Fruit fly (Drosophila melanogaster) whole organism, wandering third instar larva: ENCODE results near the gene SMC6.

ENCODE experiments used
- CrebA ChIP-seq: fragments of 200-800 bp; sonication (Bioruptor generic); optimal IDR thresholded peaks from 2 replicates; lab custom pipeline; 2016; ENCODE audit warnings: missing biosample characterization, mild to moderate bottlenecking, missing genetic modification characterization, borderline replicate concordance
- Dfd ChIP-seq: fragments of >200 bp; optimal IDR thresholded peaks from 2 replicates; lab custom pipeline; 2017; ENCODE audit warnings: missing biosample characterization, missing genetic modification characterization
- GATAd ChIP-seq: sonication (Bioruptor generic); optimal IDR thresholded peaks from 2 replicates; lab custom pipeline; 2016; ENCODE audit warnings: missing biosample characterization, missing genetic modification characterization
- N ChIP-seq: fragments of >200 bp; optimal IDR thresholded peaks from 2 replicates; lab custom pipeline; 2018; ENCODE audit warnings: missing biosample characterization, missing external identifiers, missing genetic modification characterization
- OdsH ChIP-seq: fragments of 200-800 bp; sonication (Bioruptor generic); optimal IDR thresholded peaks from 2 replicates; lab custom pipeline; 2016; ENCODE audit warnings: missing biosample characterization, mild to moderate bottlenecking, missing genetic modification characterization
- br ChIP-seq: fragments of 200-800 bp; sonication (Bioruptor generic); optimal IDR thresholded peaks from 2 replicates; lab custom pipeline; 2016; ENCODE audit warnings: missing biosample characterization, missing genetic modification characterization
- dmrt93B ChIP-seq: fragments of 200-800 bp; sonication (Bioruptor generic); optimal IDR thresholded peaks from 2 replicates; lab custom pipeline; 2018; ENCODE audit warnings: missing biosample characterization, mild to moderate bottlenecking, missing genetic modification characterization
- lola ChIP-seq: fragments of >200 bp; optimal IDR thresholded peaks from 2 replicates; lab custom pipeline; 2017; ENCODE audit warnings: missing biosample characterization, missing genetic modification characterization

DNA sequence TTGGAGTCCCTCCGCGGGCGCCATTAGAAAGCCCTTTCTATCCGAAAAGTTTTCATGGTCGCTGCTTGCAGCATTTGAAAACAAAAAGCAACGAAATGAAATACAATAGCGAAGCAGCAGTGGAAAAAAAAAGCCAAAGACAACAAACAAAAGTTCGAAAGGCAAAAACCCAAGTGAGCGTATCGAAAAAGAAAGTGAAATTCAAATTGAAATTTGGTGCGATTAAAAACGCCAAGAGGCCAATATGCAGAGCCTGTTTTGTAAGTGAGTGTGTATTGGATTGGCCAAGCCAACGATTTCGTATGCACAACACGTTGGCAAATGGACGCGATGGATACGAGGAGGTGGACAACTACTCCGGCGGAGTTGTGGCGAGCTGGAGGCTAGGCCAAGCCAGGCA lies 9.5 kb upstream of the SMC6 start:
- TF ChIP-seq CrebA (GFP tag; lab: Kevin White, UChicago) (no peak), N (GFP tag; lab: Kevin White, UChicago) (no peak), GATAd (no peak), lola (GFP tag; lab: Kevin White, UChicago) (no peak), br (GFP tag; lab: Kevin White, UChicago) (no peak), Dfd (no peak), OdsH (GFP tag; lab: Kevin White, UChicago) (no peak), dmrt93B (no peak)
